Worm (Caenorhabditis elegans) whole organism, L1 larva: ENCODE measurements around the gene cyp-25A3.

Experiments
- elt-3 ChIP-seq, 6 experiments: fragments of 150-350 bp in 1 of 6; sonication (generic microtip); optimal IDR thresholded peaks; 2 replicates each; lab custom pipeline; 2017 to 2018; ENCODE audit warnings: missing biosample characterization in 6 of 6, missing genetic modification characterization in 6 of 6, inconsistent platforms in 1 of 6
- fkh-10 ChIP-seq: sonication (generic microtip); optimal IDR thresholded peaks from 2 replicates; lab custom pipeline; 2017; ENCODE audit warnings: missing biosample characterization, missing genetic modification reagents, missing genetic modification characterization
- jun-1 ChIP-seq: fragments of 150-350 bp; optimal IDR thresholded peaks from 2 replicates; lab custom pipeline; 2014; ENCODE audit warnings: missing biosample characterization, missing genetic modification reagents, missing genetic modification characterization
- mab-9 ChIP-seq: fragments of 200-800 bp; sonication (Bioruptor generic); IDR thresholded peaks from 2 replicates; pipeline ENCODE4 v1.3.6; 2022; ENCODE audit warnings: missing genetic modification reagents, missing genetic modification characterization, missing compliant biosample characterization
- nhr-28 ChIP-seq: fragments of 150-350 bp; optimal IDR thresholded peaks from 2 replicates; lab custom pipeline; 2014; ENCODE audit warnings: missing biosample characterization, missing genetic modification characterization
- nhr-76 ChIP-seq: sonication (generic microtip); optimal IDR thresholded peaks from 2 replicates; lab custom pipeline; 2017; ENCODE audit warnings: missing biosample characterization, missing genetic modification characterization
- pqm-1 ChIP-seq: sonication (generic microtip); optimal IDR thresholded peaks from 3 replicates; lab custom pipeline; 2017; ENCODE audit warnings: missing biosample characterization, missing genetic modification characterization

- no peak for TF ChIP-seq fkh-10 (GFP tag; lab: Kevin White, UChicago)
- TF ChIP-seq mab-9 = no peak
- no peak for TF ChIP-seq nhr-28 (tag; lab: Kevin White, UChicago)
- no peak for TF ChIP-seq nhr-76 (tag; lab: Kevin White, UChicago)
- TF ChIP-seq jun-1 = no peak
- no peak for TF ChIP-seq pqm-1
- TF ChIP-seq elt-3 (tag; optimal IDR thresholded peaks at IDR 0.05; lab: Kevin White, UChicago) = no peak
These were observed 20.0 kb downstream of the cyp-25A3 start, which contains the start of gene dpy-27 for ce11 chrIII:3819579-3819978.
